Fruit fly (Drosophila melanogaster) whole organism, prepupa: Measurements from ENCODE around the gene inaF-B.

Experiments
- Blimp-1 ChIP-seq: fragments of 200-800 bp; sonication (Bioruptor generic); optimal IDR thresholded peaks from 3 replicates; lab custom pipeline; 2017; ENCODE audit warnings: missing biosample characterization, missing genetic modification characterization, mild to moderate bottlenecking, moderate library complexity, missing genetic modification reagents
- CG10631 ChIP-seq: fragments of 200-800 bp; sonication (Bioruptor generic); optimal IDR thresholded peaks from 2 replicates; lab custom pipeline; 2016; ENCODE audit warnings: missing biosample characterization, missing genetic modification characterization
- CG10669 ChIP-seq: fragments of 200-800 bp; sonication (Bioruptor generic); optimal IDR thresholded peaks from 3 replicates; lab custom pipeline; 2018; ENCODE audit warnings: missing biosample characterization, mild to moderate bottlenecking, missing genetic modification characterization, moderate library complexity
- CG11294 ChIP-seq: fragments of 200-800 bp; sonication (Bioruptor generic); IDR thresholded peaks from 2 replicates; pipeline ENCODE4 v1.3.6; 2022; ENCODE audit warnings: missing biosample characterization, missing genetic modification characterization
- CG11762 ChIP-seq: fragments of 200-800 bp; sonication (Bioruptor generic); optimal IDR thresholded peaks from 3 replicates; lab custom pipeline; 2016; ENCODE audit warnings: missing biosample characterization, missing genetic modification characterization; ENCODE audit not compliant: insufficient read depth
- CG15336 ChIP-seq: fragments of 200-800 bp; sonication (Bioruptor generic); IDR thresholded peaks from 2 replicates; pipeline ENCODE4 v1.3.6; 2022; ENCODE audit warnings: missing biosample characterization, missing genetic modification characterization
- CG1621 ChIP-seq: fragments of 200-800 bp; sonication (Bioruptor generic); optimal IDR thresholded peaks from 3 replicates; lab custom pipeline; 2018; ENCODE audit warnings: missing biosample characterization, mild to moderate bottlenecking, missing genetic modification characterization
- CG3032 ChIP-seq: fragments of 200-800 bp; optimal IDR thresholded peaks from 2 replicates; lab custom pipeline; 2019; ENCODE audit warnings: missing biosample characterization, mild to moderate bottlenecking, missing genetic modification characterization, moderate library complexity
- CG31627 ChIP-seq: fragments of 200-800 bp; sonication (Bioruptor generic); optimal IDR thresholded peaks from 3 replicates; lab custom pipeline; 2016; ENCODE audit warnings: missing biosample characterization, missing genetic modification characterization
- CG32006 ChIP-seq: fragments of 200-800 bp; sonication (Bioruptor generic); optimal IDR thresholded peaks from 3 replicates; lab custom pipeline; 2017; ENCODE audit warnings: missing biosample characterization, mild to moderate bottlenecking, missing genetic modification characterization
- CG34406 ChIP-seq: fragments of 200-800 bp; sonication (Bioruptor generic); optimal IDR thresholded peaks from 3 replicates; lab custom pipeline; 2016; ENCODE audit warnings: missing biosample characterization, missing genetic modification characterization
- CG3919 ChIP-seq: fragments of 200-800 bp; sonication (Bioruptor generic); optimal IDR thresholded peaks from 3 replicates; lab custom pipeline; 2016; ENCODE audit warnings: missing biosample characterization, missing genetic modification characterization
- CG4318 ChIP-seq: fragments of 200-800 bp; sonication (Bioruptor generic); optimal IDR thresholded peaks from 3 replicates; lab custom pipeline; 2017; ENCODE audit warnings: missing biosample characterization, mild to moderate bottlenecking, missing genetic modification characterization
- CG6276 ChIP-seq: fragments of 200-800 bp; sonication (Bioruptor generic); optimal IDR thresholded peaks from 2 replicates; lab custom pipeline; 2017; ENCODE audit warnings: missing biosample characterization, mild to moderate bottlenecking, missing genetic modification characterization
- CG6792 ChIP-seq: fragments of 200-800 bp; sonication (Bioruptor generic); optimal IDR thresholded peaks from 3 replicates; lab custom pipeline; 2016; ENCODE audit warnings: missing biosample characterization, missing genetic modification characterization
- CG6808 ChIP-seq: fragments of 200-800 bp; sonication (Bioruptor generic); optimal IDR thresholded peaks from 3 replicates; lab custom pipeline; 2017; ENCODE audit warnings: missing biosample characterization, missing genetic modification characterization, mild to moderate bottlenecking, moderate library complexity, missing genetic modification reagents
- CG8119 ChIP-seq: fragments of 200-800 bp; sonication (Bioruptor generic); IDR thresholded peaks from 3 replicates; pipeline ENCODE4 v1.3.6; 2022; ENCODE audit warnings: missing biosample characterization, missing genetic modification characterization
- CG8319 ChIP-seq: fragments of 200-800 bp; sonication (Bioruptor generic); optimal IDR thresholded peaks from 3 replicates; lab custom pipeline; 2016; ENCODE audit warnings: missing biosample characterization, missing genetic modification characterization
- CG9139 ChIP-seq: fragments of 200-800 bp; sonication (Bioruptor generic); optimal IDR thresholded peaks from 3 replicates; lab custom pipeline; 2017; ENCODE audit warnings: missing biosample characterization, mild to moderate bottlenecking, missing genetic modification characterization
- Eip78C ChIP-seq: fragments of 200-800 bp; sonication (Bioruptor generic); peaks from one replicate; lab custom pipeline; 2016; ENCODE audit warnings: missing biosample characterization, missing genetic modification characterization
- Eip93F ChIP-seq: fragments of 200-800 bp; sonication (Bioruptor generic); optimal IDR thresholded peaks from 2 replicates; lab custom pipeline; 2016; ENCODE audit warnings: missing biosample characterization, mild to moderate bottlenecking, missing genetic modification characterization
- Ets21C ChIP-seq: fragments of 200-800 bp; sonication (Bioruptor generic); optimal IDR thresholded peaks from 3 replicates; lab custom pipeline; 2016; ENCODE audit warnings: missing biosample characterization, missing genetic modification characterization
- Ets96B ChIP-seq: fragments of 200-800 bp; optimal IDR thresholded peaks from 2 replicates; lab custom pipeline; 2019; ENCODE audit warnings: missing biosample characterization, mild to moderate bottlenecking, missing genetic modification characterization, moderate library complexity
- Hr38 ChIP-seq: sonication (Bioruptor generic); optimal IDR thresholded peaks from 2 replicates; lab custom pipeline; 2016; ENCODE audit warnings: missing biosample characterization, missing genetic modification characterization
- Hr39 ChIP-seq: fragments of 200-800 bp; sonication (Bioruptor generic); optimal IDR thresholded peaks from 2 replicates; lab custom pipeline; 2016; ENCODE audit warnings: missing biosample characterization, missing genetic modification characterization
- Hr4 ChIP-seq: fragments of 200-800 bp; sonication (Bioruptor generic); optimal IDR thresholded peaks from 3 replicates; lab custom pipeline; 2016; ENCODE audit warnings: missing biosample characterization, missing genetic modification characterization
- Lpt ChIP-seq: fragments of 200-800 bp; sonication (Bioruptor generic); optimal IDR thresholded peaks from 3 replicates; lab custom pipeline; 2016; ENCODE audit warnings: missing biosample characterization, missing genetic modification characterization
- Met ChIP-seq: fragments of 200-800 bp; sonication (Bioruptor generic); optimal IDR thresholded peaks from 3 replicates; lab custom pipeline; 2016; ENCODE audit warnings: missing biosample characterization, missing genetic modification characterization
- Smox ChIP-seq: fragments of 200-800 bp; sonication (Bioruptor generic); optimal IDR thresholded peaks from 3 replicates; lab custom pipeline; 2016; ENCODE audit warnings: missing biosample characterization, missing genetic modification characterization
- Sox102F ChIP-seq: fragments of 200-800 bp; sonication (Bioruptor generic); optimal IDR thresholded peaks from 2 replicates; lab custom pipeline; 2016; ENCODE audit warnings: missing biosample characterization, mild to moderate bottlenecking, missing genetic modification characterization
- Sox14 ChIP-seq: fragments of 200-800 bp; sonication (Bioruptor generic); optimal IDR thresholded peaks from 3 replicates; lab custom pipeline; 2016; ENCODE audit warnings: missing biosample characterization, missing genetic modification characterization
- Sox15 ChIP-seq: fragments of 200-800 bp; sonication (Bioruptor generic); optimal IDR thresholded peaks from 3 replicates; lab custom pipeline; 2016; ENCODE audit warnings: missing biosample characterization, missing genetic modification characterization
- achi ChIP-seq: fragments of 200-800 bp; sonication (Bioruptor generic); optimal IDR thresholded peaks from 3 replicates; lab custom pipeline; 2016; ENCODE audit warnings: missing biosample characterization, missing genetic modification characterization
- acj6 ChIP-seq: fragments of 200-800 bp; sonication (Bioruptor generic); optimal IDR thresholded peaks from 3 replicates; lab custom pipeline; 2016; ENCODE audit warnings: missing biosample characterization, missing genetic modification characterization
- cyc ChIP-seq: fragments of 200-800 bp; sonication (Bioruptor generic); optimal IDR thresholded peaks from 3 replicates; lab custom pipeline; 2016; ENCODE audit warnings: missing biosample characterization, missing genetic modification characterization
- dac ChIP-seq: fragments of 200-800 bp; sonication (Bioruptor generic); optimal IDR thresholded peaks from 2 replicates; lab custom pipeline; 2017; ENCODE audit warnings: missing biosample characterization, mild to moderate bottlenecking, missing genetic modification characterization
- dsx ChIP-seq: fragments of 200-800 bp; optimal IDR thresholded peaks from 3 replicates; lab custom pipeline; 2019; ENCODE audit warnings: missing biosample characterization, mild to moderate bottlenecking, missing genetic modification characterization, moderate library complexity; ENCODE audit not compliant: poor library complexity, severe bottlenecking
- esn ChIP-seq: fragments of 200-800 bp; sonication (Bioruptor generic); optimal IDR thresholded peaks from 2 replicates; lab custom pipeline; 2016; ENCODE audit warnings: missing biosample characterization, mild to moderate bottlenecking, missing genetic modification characterization, moderate library complexity
- fd59A ChIP-seq: fragments of 200-800 bp; sonication (Bioruptor generic); optimal IDR thresholded peaks from 2 replicates; lab custom pipeline; 2017; ENCODE audit warnings: missing biosample characterization, mild to moderate bottlenecking, missing genetic modification characterization, missing genetic modification reagents
- fd85E ChIP-seq: fragments of 200-800 bp; sonication (Bioruptor generic); optimal IDR thresholded peaks from 3 replicates; lab custom pipeline; 2016; ENCODE audit warnings: missing biosample characterization, missing genetic modification characterization
- fkh ChIP-seq: fragments of 200-800 bp; sonication (Bioruptor generic); optimal IDR thresholded peaks from 3 replicates; lab custom pipeline; 2017; ENCODE audit warnings: missing biosample characterization, mild to moderate bottlenecking, missing genetic modification characterization, moderate library complexity
- lz ChIP-seq: fragments of 200-800 bp; sonication (Bioruptor generic); optimal IDR thresholded peaks from 3 replicates; lab custom pipeline; 2016; ENCODE audit warnings: missing biosample characterization, missing genetic modification characterization
- net ChIP-seq: fragments of 200-800 bp; sonication (Bioruptor generic); optimal IDR thresholded peaks from 3 replicates; lab custom pipeline; 2016; ENCODE audit warnings: missing biosample characterization, missing genetic modification characterization
- pdm3 ChIP-seq: fragments of 200-800 bp; sonication (Bioruptor generic); optimal IDR thresholded peaks from 3 replicates; lab custom pipeline; 2016; ENCODE audit warnings: missing biosample characterization, missing genetic modification characterization
- salr ChIP-seq, 2 experiments: fragments of 200-800 bp; sonication (Bioruptor generic); optimal IDR thresholded peaks; 3 replicates each; lab custom pipeline; 2016 to 2018; ENCODE audit warnings: missing biosample characterization in 2 of 2, missing genetic modification characterization in 2 of 2, mild to moderate bottlenecking in 1 of 2
- spab ChIP-seq: fragments of 200-800 bp; sonication (Bioruptor generic); optimal IDR thresholded peaks from 2 replicates; lab custom pipeline; 2017; ENCODE audit warnings: missing biosample characterization, mild to moderate bottlenecking, missing genetic modification characterization, missing genetic modification reagents
- ss ChIP-seq, 2 experiments: fragments of 200-800 bp; sonication (Bioruptor generic); optimal IDR thresholded peaks; 2 replicates in 1 of 2; 3 replicates in 1 of 2; lab custom pipeline; 2017 to 2018; ENCODE audit warnings: mild to moderate bottlenecking in 2 of 2, missing biosample characterization in 2 of 2, missing genetic modification characterization in 2 of 2, moderate library complexity in 1 of 2
- svp ChIP-seq: fragments of 200-800 bp; sonication (Bioruptor generic); peaks from one replicate; lab custom pipeline; 2016; ENCODE audit warnings: missing biosample characterization, missing genetic modification characterization
- topi ChIP-seq: fragments of 200-800 bp; sonication (Bioruptor generic); optimal IDR thresholded peaks from 3 replicates; lab custom pipeline; 2016; ENCODE audit warnings: missing biosample characterization, missing genetic modification characterization
- vri ChIP-seq: fragments of 200-800 bp; sonication (Bioruptor generic); optimal IDR thresholded peaks from 3 replicates; lab custom pipeline; 2016; ENCODE audit warnings: missing biosample characterization, mild to moderate bottlenecking, missing genetic modification characterization

Gene inaF-B

dm6 chrX:11715937-11716730 is 16.4 kb downstream of the inaF-B start:
- TF ChIP-seq fd85E (GFP tag; lab: Kevin White, UChicago): peak; percentile 69
- peak; percentile 90 for TF ChIP-seq cyc (GFP tag; lab: Kevin White, UChicago)
- TF ChIP-seq spab (GFP tag; lab: Kevin White, UChicago): peak; percentile 86
- peak; percentile 88 for TF ChIP-seq dsx (GFP tag; lab: Kevin White, UChicago)
- peak; percentile 92 for TF ChIP-seq CG3032
- peak; percentile 73 for TF ChIP-seq dac (GFP tag; lab: Kevin White, UChicago)
- peak; percentile 93 for TF ChIP-seq Ets96B (tag; lab: Kevin White, UChicago)
- TF ChIP-seq CG6276 (GFP tag; lab: Kevin White, UChicago): peak; percentile 93
- TF ChIP-seq CG10631 (GFP tag; lab: Kevin White, UChicago): peak; percentile 87
- peak; percentile 93 for TF ChIP-seq CG8119 (GFP tag; lab: Robert Waterston, UW)
- TF ChIP-seq svp (GFP tag; lab: Kevin White, UChicago): peak; percentile 95
- peak; percentile 84 for TF ChIP-seq Sox15 (GFP tag; lab: Kevin White, UChicago)
- TF ChIP-seq CG1621 (tag; lab: Kevin White, UChicago): peak; percentile 80
- peak; percentile 90 for TF ChIP-seq Hr39 (GFP tag; lab: Kevin White, UChicago)
- TF ChIP-seq CG15336 (GFP tag; lab: Robert Waterston, UW): peak; percentile 91
- peak; percentile 92 for TF ChIP-seq net (GFP tag; lab: Kevin White, UChicago)
- peak; percentile 82 for TF ChIP-seq CG11762 (GFP tag; lab: Kevin White, UChicago)
- peak; percentile 88 to 95 for TF ChIP-seq ss (GFP tag; optimal IDR thresholded peaks at IDR 0.05; lab: Kevin White, UChicago)
- peak; percentile 99 for TF ChIP-seq Eip78C (GFP tag; lab: Kevin White, UChicago)
- TF ChIP-seq fd59A: peak; percentile 86
- TF ChIP-seq Sox102F (GFP tag; lab: Kevin White, UChicago): peak; percentile 92
- no peak for TF ChIP-seq Hr38 (GFP tag; lab: Kevin White, UChicago)
- peak; percentile 89 for TF ChIP-seq CG3919 (GFP tag; lab: Kevin White, UChicago)
- peak; percentile 91 for TF ChIP-seq Met (GFP tag; lab: Kevin White, UChicago)
- TF ChIP-seq Ets21C (GFP tag; lab: Kevin White, UChicago): peak; percentile 86
- TF ChIP-seq salr (GFP tag; optimal IDR thresholded peaks at IDR 0.05; lab: Kevin White, UChicago): peak; percentile 74
- peak; percentile 91 for TF ChIP-seq CG6808 (GFP tag; lab: Kevin White, UChicago)
- TF ChIP-seq CG31627 (GFP tag; lab: Kevin White, UChicago): peak; percentile 88
- peak; percentile 87 for TF ChIP-seq acj6 (GFP tag; lab: Kevin White, UChicago)
- peak; percentile 85 for TF ChIP-seq CG6792 (GFP tag; lab: Kevin White, UChicago)
- peak; percentile 81 for TF ChIP-seq CG8319
- peak; percentile 93 for TF ChIP-seq Sox14 (GFP tag; lab: Kevin White, UChicago)
- peak; percentile 93 for TF ChIP-seq esn
- peak; percentile 94 for TF ChIP-seq CG32006 (GFP tag; lab: Kevin White, UChicago)
- TF ChIP-seq CG10669 (GFP tag; lab: Kevin White, UChicago): peak; percentile 94
- TF ChIP-seq topi (GFP tag; lab: Kevin White, UChicago): peak; percentile 93
- peak; percentile 83 for TF ChIP-seq CG4318 (GFP tag; lab: Kevin White, UChicago)
- peak; percentile 75 for TF ChIP-seq Blimp-1 (GFP tag; lab: Kevin White, UChicago)
- peak; percentile 67 for TF ChIP-seq CG11294
- peak; percentile 89 for TF ChIP-seq Smox (GFP tag; lab: Kevin White, UChicago)
- TF ChIP-seq Lpt: peak; percentile 87
- TF ChIP-seq CG9139 (GFP tag; lab: Kevin White, UChicago): peak; percentile 84
- peak; percentile 82 for TF ChIP-seq achi
- peak; percentile 89 for TF ChIP-seq pdm3 (GFP tag; lab: Kevin White, UChicago)
- TF ChIP-seq vri (GFP tag; lab: Kevin White, UChicago): peak; percentile 76
- TF ChIP-seq lz: peak; percentile 90
- peak; percentile 92 for TF ChIP-seq CG34406 (GFP tag; lab: Kevin White, UChicago)
- peak; percentile 77 for TF ChIP-seq Eip93F (GFP tag; lab: Kevin White, UChicago)
- peak; percentile 87 for TF ChIP-seq Hr4 (GFP tag; lab: Kevin White, UChicago)
- peak; percentile 37 for TF ChIP-seq fkh (GFP tag; lab: Kevin White, UChicago)
